Worm (Caenorhabditis elegans) whole organism, L4 larva: ENCODE results near the gene Y60A9A.1.

Experiments used
- T26A8.4 ChIP-seq: fragments of 200-800 bp; sonication (Bioruptor generic); IDR thresholded peaks from 2 replicates; pipeline ENCODE4 v1.3.6; 2022; ENCODE audit warnings: missing genetic modification characterization, missing compliant biosample characterization
- ceh-82 ChIP-seq: sonication (generic microtip); optimal IDR thresholded peaks from 2 replicates; lab custom pipeline; 2017; ENCODE audit warnings: missing biosample characterization, missing genetic modification characterization
- lsy-2 ChIP-seq, 2 experiments: fragments of 150-350 bp in 1 of 2; sonication (generic microtip) in 1 of 2; optimal IDR thresholded peaks; 2 replicates each; lab custom pipeline; 2014 to 2017; ENCODE audit warnings: missing biosample characterization in 2 of 2, missing genetic modification characterization in 2 of 2
- nhr-11 ChIP-seq: fragments of 150-350 bp; optimal IDR thresholded peaks from 2 replicates; lab custom pipeline; 2014; ENCODE audit warnings: missing biosample characterization, missing genetic modification characterization
- snpc-4 ChIP-seq: fragments of 150-350 bp; optimal IDR thresholded peaks from 2 replicates; lab custom pipeline; 2014; ENCODE audit warnings: missing biosample characterization, missing genetic modification characterization
- zip-2 ChIP-seq: fragments of 150-350 bp; optimal IDR thresholded peaks from 2 replicates; lab custom pipeline; 2014; ENCODE audit warnings: missing biosample characterization, missing genetic modification characterization
- ztf-11 ChIP-seq: fragments of 150-350 bp; optimal IDR thresholded peaks from 2 replicates; lab custom pipeline; 2014; ENCODE audit warnings: missing biosample characterization, missing genetic modification characterization

ce11 chrX:14424673-14425072 lies 47.6 kb upstream of the Y60A9A.1 start, which contains the start of gene F23D12.11:
- TF ChIP-seq T26A8.4 (GFP tag; lab: Robert Waterston, UW), result no peak
- no peak for TF ChIP-seq snpc-4 (tag; lab: Kevin White, UChicago)
- TF ChIP-seq ceh-82 (tag; lab: Kevin White, UChicago), result no peak
- TF ChIP-seq nhr-11 (tag; lab: Kevin White, UChicago), result no peak
- TF ChIP-seq ztf-11 (tag; lab: Kevin White, UChicago), result no peak
- no peak for TF ChIP-seq zip-2 (tag; lab: Kevin White, UChicago)
- no peak for TF ChIP-seq lsy-2 (tag; optimal IDR thresholded peaks at IDR 0.05; lab: Kevin White, UChicago)
